Worm (Caenorhabditis elegans): ENCODE data around the gene sftb-2.

DNA sequence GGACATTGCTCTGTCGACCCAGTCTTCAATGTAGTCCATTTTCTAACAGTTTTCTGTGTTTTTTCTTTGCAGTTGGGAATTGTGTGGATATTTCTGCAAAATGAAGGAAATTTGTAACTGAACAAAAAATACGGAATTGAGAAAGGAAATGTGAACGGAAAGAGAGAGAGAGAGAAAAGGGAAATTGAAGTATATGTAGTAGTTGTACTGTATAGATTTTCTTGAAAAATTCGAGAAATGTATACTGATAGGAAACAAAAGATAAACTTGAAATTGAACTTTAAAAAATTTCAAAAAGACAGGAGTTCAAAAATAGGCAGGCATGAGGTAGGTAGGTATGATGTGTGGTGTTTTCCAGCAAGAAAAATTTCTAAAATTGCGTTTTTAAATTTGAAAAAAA is 44.3 kb upstream of the sftb-2 start, which contains the start of gene daam-1:
- TF ChIP-seq med-1 (GFP tag; optimal IDR thresholded peaks at IDR 0.05; ENCODE audit: insufficient read depth) (no peak), T22C8.4 (GFP tag; IDR thresholded peaks at IDR 0.05) (no peak), flt-1 (GFP tag; IDR thresholded peaks at IDR 0.05) (no peak), ztf-23 (GFP tag; IDR thresholded peaks at IDR 0.05) (no peak), ztf-29 (GFP tag; IDR thresholded peaks at IDR 0.05) (no peak), tab-1 (GFP tag; IDR thresholded peaks at IDR 0.05) (no peak)
